Fruit fly (Drosophila melanogaster) whole organism, pupa: ENCODE results near the gene put.

Experiments used
- CG10348 ChIP-seq: fragments of 200-800 bp; sonication (Bioruptor generic); IDR thresholded peaks from 2 replicates; pipeline ENCODE4 v1.3.6; 2022; ENCODE audit warnings: missing biosample characterization, missing genetic modification characterization
- CG12605 ChIP-seq: fragments of 200-800 bp; sonication (Bioruptor generic); IDR thresholded peaks from 2 replicates; pipeline ENCODE4 v1.3.6; 2022; ENCODE audit warnings: missing biosample characterization, missing genetic modification characterization
- CG13204 ChIP-seq: fragments of 200-800 bp; sonication (Bioruptor generic); optimal IDR thresholded peaks from 2 replicates; lab custom pipeline; 2018; ENCODE audit warnings: missing biosample characterization, mild to moderate bottlenecking, missing genetic modification characterization, moderate library complexity
- CG14655 ChIP-seq: fragments of 200-800 bp; sonication (Bioruptor generic); optimal IDR thresholded peaks from 3 replicates; lab custom pipeline; 2017; ENCODE audit warnings: mild to moderate bottlenecking, missing biosample characterization, missing genetic modification reagents, missing genetic modification characterization
- CG15710 ChIP-seq: fragments of 200-800 bp; sonication (Bioruptor generic); optimal IDR thresholded peaks from 2 replicates; lab custom pipeline; 2018; ENCODE audit warnings: missing biosample characterization, mild to moderate bottlenecking, missing genetic modification characterization, moderate library complexity
- CG17806 ChIP-seq: fragments of 200-800 bp; sonication (Bioruptor generic); optimal IDR thresholded peaks from 2 replicates; lab custom pipeline; 2018; ENCODE audit warnings: missing biosample characterization, mild to moderate bottlenecking, missing genetic modification characterization, moderate library complexity
- CG32121 ChIP-seq: fragments of 200-800 bp; sonication (Bioruptor generic); IDR thresholded peaks from 2 replicates; pipeline ENCODE4 v1.3.6; 2022; ENCODE audit warnings: missing biosample characterization, missing genetic modification characterization
- CG34367 ChIP-seq: fragments of 200-800 bp; sonication (Bioruptor generic); optimal IDR thresholded peaks from 2 replicates; lab custom pipeline; 2018; ENCODE audit warnings: missing biosample characterization, mild to moderate bottlenecking, missing genetic modification characterization
- CG4496 ChIP-seq: fragments of 200-800 bp; sonication (Bioruptor generic); IDR thresholded peaks from 3 replicates; pipeline ENCODE4 v1.3.6; 2022; ENCODE audit warnings: missing biosample characterization, missing genetic modification characterization
- CG8159 ChIP-seq: fragments of 200-800 bp; sonication (Bioruptor generic); optimal IDR thresholded peaks from 3 replicates; lab custom pipeline; 2018; ENCODE audit warnings: missing biosample characterization, mild to moderate bottlenecking, missing genetic modification characterization, moderate library complexity
- CG8301 ChIP-seq: fragments of 200-800 bp; sonication (Bioruptor generic); optimal IDR thresholded peaks from 2 replicates; lab custom pipeline; 2018; ENCODE audit warnings: missing biosample characterization, mild to moderate bottlenecking, missing genetic modification characterization
- CG9948 ChIP-seq: fragments of 200-800 bp; sonication (Bioruptor generic); optimal IDR thresholded peaks from 2 replicates; lab custom pipeline; 2018; ENCODE audit warnings: missing biosample characterization, mild to moderate bottlenecking, missing genetic modification characterization, moderate library complexity
- D1 ChIP-seq: fragments of 200-800 bp; sonication (Bioruptor generic); optimal IDR thresholded peaks from 2 replicates; lab custom pipeline; 2018; ENCODE audit warnings: missing biosample characterization, mild to moderate bottlenecking, missing genetic modification characterization, moderate library complexity
- EcR ChIP-seq: fragments of 200-800 bp; sonication (Bioruptor generic); optimal IDR thresholded peaks from 3 replicates; lab custom pipeline; 2019; ENCODE audit warnings: missing biosample characterization, missing genetic modification characterization, mild to moderate bottlenecking, moderate library complexity, missing genetic modification reagents
- Ets98B ChIP-seq: fragments of 200-800 bp; sonication (Bioruptor generic); IDR thresholded peaks from 2 replicates; pipeline ENCODE4 v1.3.6; 2022; ENCODE audit warnings: missing biosample characterization, missing genetic modification characterization
- Pif1A ChIP-seq: fragments of 200-800 bp; sonication (Bioruptor generic); optimal IDR thresholded peaks from 3 replicates; lab custom pipeline; 2016; ENCODE audit warnings: missing biosample characterization, missing genetic modification characterization
- Pif1B ChIP-seq: fragments of 200-800 bp; sonication (Bioruptor generic); optimal IDR thresholded peaks from 3 replicates; lab custom pipeline; 2016; ENCODE audit warnings: missing biosample characterization, missing genetic modification characterization
- Snoo ChIP-seq: fragments of 200-800 bp; sonication (Bioruptor generic); optimal IDR thresholded peaks from 3 replicates; lab custom pipeline; 2017; ENCODE audit warnings: missing biosample characterization, mild to moderate bottlenecking, missing genetic modification characterization, inconsistent platforms
- fd96Ca ChIP-seq: fragments of 200-800 bp; sonication (Bioruptor generic); IDR thresholded peaks from 3 replicates; pipeline ENCODE4 v1.3.6; 2022; ENCODE audit warnings: missing biosample characterization, missing genetic modification characterization
- gl ChIP-seq: fragments of 200-800 bp; sonication (Bioruptor generic); optimal IDR thresholded peaks from 2 replicates; lab custom pipeline; 2018; ENCODE audit warnings: missing biosample characterization, mild to moderate bottlenecking, missing genetic modification characterization
- rn ChIP-seq: fragments of 200-800 bp; sonication (Bioruptor generic); IDR thresholded peaks from 2 replicates; pipeline ENCODE4 v1.3.6; 2022; ENCODE audit warnings: missing biosample characterization, missing genetic modification characterization

put gene

dm6 chr3R:14652301-14652880 is 26.9 kb upstream of the put start:
- TF ChIP-seq CG4496 (GFP tag; lab: Robert Waterston, UW) (no peak), rn (GFP tag; lab: Robert Waterston, UW) (no peak), CG34367 (tag; lab: Kevin White, UChicago) (no peak), CG12605 (GFP tag; lab: Robert Waterston, UW) (no peak), EcR (GFP tag; lab: Kevin White, UChicago) (no peak), Ets98B (GFP tag; lab: Robert Waterston, UW) (no peak), CG13204 (GFP tag; lab: Kevin White, UChicago) (no peak), CG32121 (no peak)

DNA sequence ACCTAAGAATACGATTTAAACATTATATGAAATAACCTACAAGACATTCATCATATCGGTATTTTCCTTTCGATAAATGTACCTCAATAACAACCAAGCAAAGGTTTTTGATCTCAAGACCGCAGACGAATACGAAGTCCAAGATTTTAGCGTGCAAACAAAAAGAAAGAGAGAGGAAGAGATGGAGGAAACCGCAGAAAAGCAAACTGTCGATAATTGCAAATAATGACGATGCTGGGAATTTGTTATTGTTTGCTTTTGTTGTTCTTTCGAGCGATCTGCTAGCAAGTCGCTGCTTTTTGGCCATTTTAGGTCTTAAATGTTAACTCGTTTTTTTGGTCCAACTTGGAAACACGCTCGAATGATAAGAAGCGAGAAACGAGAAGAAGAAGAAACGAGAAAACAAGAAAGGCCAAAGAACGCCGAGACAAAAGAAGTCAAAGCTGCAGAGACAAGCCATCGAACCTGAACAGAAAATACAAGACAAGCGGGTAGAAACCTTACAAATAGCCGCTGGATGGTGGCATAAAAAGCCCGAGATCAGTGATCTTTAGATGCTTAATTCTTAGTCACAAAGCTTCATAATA is 25.7 kb upstream of the put start:
- TF ChIP-seq CG13204 (GFP tag; lab: Kevin White, UChicago), result peak; percentile 6
- TF ChIP-seq CG14655 (GFP tag; lab: Kevin White, UChicago), result no peak
- TF ChIP-seq CG12605 (GFP tag; lab: Robert Waterston, UW), result no peak
- TF ChIP-seq Pif1A (GFP tag; lab: Kevin White, UChicago), result no peak
- TF ChIP-seq CG8301 (tag; lab: Kevin White, UChicago), result no peak
- TF ChIP-seq EcR (GFP tag; lab: Kevin White, UChicago), result peak; percentile 93
- TF ChIP-seq gl (tag; lab: Kevin White, UChicago), result peak; percentile 3
- TF ChIP-seq, all 21 proteins: peak for 3

DNA sequence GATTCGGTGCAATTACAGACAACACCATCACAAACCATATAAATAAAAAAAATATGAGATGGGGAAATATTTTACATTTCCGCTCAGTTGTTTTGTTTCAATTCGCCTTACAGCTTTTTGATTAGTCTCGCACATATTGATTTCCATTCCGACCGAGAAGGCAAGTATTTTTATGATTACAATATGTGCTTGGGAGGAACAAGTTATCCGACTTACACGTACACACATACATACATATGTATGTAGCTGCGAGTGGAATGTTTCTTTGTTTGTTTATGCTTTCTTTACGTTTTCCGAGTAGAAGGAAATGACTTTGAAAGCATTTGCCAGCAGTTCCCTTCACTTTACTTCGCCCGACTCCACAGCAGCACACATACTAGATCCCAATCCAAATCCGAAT is 24.9 kb upstream of the put start:
- TF ChIP-seq CG10348 (GFP tag; lab: Robert Waterston, UW) (no peak), CG32121 (no peak), CG17806 (tag; lab: Kevin White, UChicago) (no peak), Pif1A (GFP tag; lab: Kevin White, UChicago) (no peak), CG13204 (GFP tag; lab: Kevin White, UChicago) (no peak), CG8159 (no peak), Ets98B (GFP tag; lab: Robert Waterston, UW) (no peak), EcR (GFP tag; lab: Kevin White, UChicago) (no peak), CG12605 (GFP tag; lab: Robert Waterston, UW) (no peak), CG34367 (tag; lab: Kevin White, UChicago) (no peak), rn (GFP tag; lab: Robert Waterston, UW) (no peak), CG4496 (GFP tag; lab: Robert Waterston, UW) (no peak), CG15710 (no peak)

- TF ChIP-seq D1 (tag; lab: Kevin White, UChicago), result peak; percentile 47
- TF ChIP-seq CG8301 (tag; lab: Kevin White, UChicago), result peak; percentile 83
- TF ChIP-seq CG15710, result peak; percentile 66
- peak; percentile 78 for TF ChIP-seq EcR (GFP tag; lab: Kevin White, UChicago)
- peak; percentile 79 for TF ChIP-seq Pif1A (GFP tag; lab: Kevin White, UChicago)
- peak; percentile 66 for TF ChIP-seq CG34367 (tag; lab: Kevin White, UChicago)
- TF ChIP-seq Pif1B (GFP tag; lab: Kevin White, UChicago), result peak; percentile 80
- no peak for TF ChIP-seq rn (GFP tag; lab: Robert Waterston, UW)
- peak; percentile 71; the same call in 2 of the 3 replicates for TF ChIP-seq CG4496 (GFP tag; lab: Robert Waterston, UW)
- peak; percentile 89 for TF ChIP-seq CG14655 (GFP tag; lab: Kevin White, UChicago)
- TF ChIP-seq CG12605 (GFP tag; lab: Robert Waterston, UW), result peak; percentile 32; the same call in 1 of the 2 replicates
- TF ChIP-seq CG8159, result peak; percentile 76
- peak; percentile 76 for TF ChIP-seq Snoo
- peak; percentile 76 for TF ChIP-seq CG32121
- TF ChIP-seq fd96Ca (GFP tag; lab: Robert Waterston, UW), result peak; percentile 67; the same call in 2 of the 3 replicates
- TF ChIP-seq CG17806 (tag; lab: Kevin White, UChicago), result peak; percentile 72
- TF ChIP-seq CG13204 (GFP tag; lab: Kevin White, UChicago), result no peak
- peak; percentile 79 for TF ChIP-seq CG9948 (tag; lab: Kevin White, UChicago)
- TF ChIP-seq CG10348 (GFP tag; lab: Robert Waterston, UW), result peak; percentile 8; the same call in 1 of the 2 replicates
- no peak for TF ChIP-seq gl (tag; lab: Kevin White, UChicago)
- TF ChIP-seq Ets98B (GFP tag; lab: Robert Waterston, UW), result peak; percentile 66
These were observed 24.1 kb upstream of the put start for dm6 chr3R:14649307-14650239.

DNA sequence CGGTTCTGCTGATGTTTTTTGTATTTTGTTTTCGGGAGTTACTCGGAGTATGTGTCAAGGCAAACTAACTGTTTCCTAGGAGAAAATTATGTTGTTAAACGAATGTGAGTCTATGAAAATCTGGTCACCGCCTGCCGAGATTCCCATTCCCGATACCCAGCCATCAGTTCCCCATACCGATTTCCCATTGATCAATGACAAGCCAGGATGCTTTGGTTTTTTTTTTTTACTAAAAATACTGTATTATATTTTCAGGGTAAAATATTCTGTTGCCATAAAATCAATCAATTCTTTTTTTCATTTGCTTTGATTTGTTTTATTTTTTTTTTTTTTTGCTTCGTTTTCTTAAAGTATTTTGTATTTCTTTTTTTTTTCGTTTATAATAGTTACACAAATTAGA is 17.0 kb upstream of the put start, which contains the start of gene CG7886:
Gene CG7886 (minus strand): TSS at position 101 of the 400 bp plus-strand sequence.
- TF ChIP-seq CG4496 (GFP tag; lab: Robert Waterston, UW), result no peak
- TF ChIP-seq Ets98B (GFP tag; lab: Robert Waterston, UW), result no peak
- TF ChIP-seq CG12605 (GFP tag; lab: Robert Waterston, UW), result no peak
- TF ChIP-seq CG34367 (tag; lab: Kevin White, UChicago), result no peak
- TF ChIP-seq, all 21 proteins: peak for 0
